Fruit fly (Drosophila melanogaster): ENCODE measurements around the gene barc.

dm6 chr3L:21450486-21450885, 17.6 kb upstream of the barc start:
- no peak for TF ChIP-seq CG8478 (optimal IDR thresholded peaks at IDR 0.05)
- no peak for TF ChIP-seq CTCF (optimal IDR thresholded peaks at IDR 0.05)
